Fruit fly (Drosophila melanogaster): ENCODE data around the gene CG33723.

Gene CG33723

DNA sequence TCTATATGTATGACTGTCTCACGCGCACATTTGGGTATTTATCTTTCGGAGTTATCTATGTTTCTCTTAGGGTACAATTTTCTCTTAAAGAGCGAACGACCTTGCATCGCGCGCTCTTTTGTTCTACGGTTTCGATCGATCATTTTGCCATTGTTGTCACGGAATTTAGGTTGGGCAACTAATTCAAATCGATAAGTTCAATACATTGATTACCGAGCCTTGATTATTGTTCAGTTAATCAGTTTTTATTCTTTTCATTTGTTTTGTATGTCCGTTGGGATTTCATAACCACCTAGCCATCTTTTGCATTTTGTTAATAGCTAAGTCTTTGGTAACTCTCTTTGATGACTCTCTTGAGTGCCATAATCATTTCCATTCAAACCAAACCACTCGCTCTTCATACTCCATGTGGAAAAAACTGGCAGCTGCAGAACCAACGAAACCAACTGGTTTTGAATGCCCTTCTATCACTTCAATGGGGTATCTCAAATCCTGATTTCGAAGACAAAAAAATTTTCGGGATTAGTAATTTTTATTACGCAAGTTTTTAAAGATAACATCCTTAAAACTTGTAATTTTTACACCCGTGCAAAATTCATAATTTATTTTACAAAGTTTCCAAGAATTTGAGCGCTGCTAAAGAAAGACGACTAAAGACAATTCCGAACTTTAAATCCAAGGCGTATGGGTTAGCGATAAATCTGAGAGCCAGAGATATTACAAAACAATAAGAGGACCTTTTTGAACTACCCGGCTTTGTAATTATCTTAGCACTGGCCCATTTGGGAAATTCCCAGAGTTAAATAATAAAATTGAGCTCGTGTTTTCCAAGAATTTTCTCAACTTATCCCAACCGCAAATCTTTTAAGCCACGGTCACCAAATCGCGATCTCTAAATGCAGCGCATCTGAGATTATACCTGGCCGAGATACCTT is 8.0 kb upstream of the CG33723 start:
- TF ChIP-seq h (optimal IDR thresholded peaks at IDR 0.05) (no peak), ttk (optimal IDR thresholded peaks at IDR 0.05) (no peak), Myc (optimal IDR thresholded peaks at IDR 0.05) (no peak), Sin3A (optimal IDR thresholded peaks at IDR 0.05) (no peak)

DNA sequence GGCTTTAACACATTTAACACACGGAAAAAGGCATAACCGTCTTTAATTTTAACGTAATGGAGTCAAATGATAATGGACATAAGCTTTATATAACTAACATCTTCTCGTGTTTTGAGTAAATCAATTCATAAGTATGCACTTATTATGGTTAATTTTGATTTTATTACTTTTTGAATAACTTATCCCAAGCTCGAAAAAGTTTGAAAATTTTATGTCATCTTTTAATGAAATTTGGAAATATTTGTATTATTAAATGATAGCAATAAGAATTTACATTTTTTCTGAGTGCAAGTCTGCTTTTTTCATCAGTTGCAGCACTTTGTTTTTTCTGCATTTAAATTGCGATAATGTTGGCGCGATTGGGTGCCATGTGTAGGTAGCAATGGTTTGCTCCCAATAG is 7.3 kb upstream of the CG33723 start:
- no peak for TF ChIP-seq ttk (optimal IDR thresholded peaks at IDR 0.05)
- TF ChIP-seq psq (optimal IDR thresholded peaks at IDR 0.05) = no peak
- TF ChIP-seq Sin3A (optimal IDR thresholded peaks at IDR 0.05) = no peak
- TF ChIP-seq Myc (optimal IDR thresholded peaks at IDR 0.05) = no peak
- TF ChIP-seq insv (optimal IDR thresholded peaks at IDR 0.05) = no peak
- TF ChIP-seq h (optimal IDR thresholded peaks at IDR 0.05) = no peak

DNA sequence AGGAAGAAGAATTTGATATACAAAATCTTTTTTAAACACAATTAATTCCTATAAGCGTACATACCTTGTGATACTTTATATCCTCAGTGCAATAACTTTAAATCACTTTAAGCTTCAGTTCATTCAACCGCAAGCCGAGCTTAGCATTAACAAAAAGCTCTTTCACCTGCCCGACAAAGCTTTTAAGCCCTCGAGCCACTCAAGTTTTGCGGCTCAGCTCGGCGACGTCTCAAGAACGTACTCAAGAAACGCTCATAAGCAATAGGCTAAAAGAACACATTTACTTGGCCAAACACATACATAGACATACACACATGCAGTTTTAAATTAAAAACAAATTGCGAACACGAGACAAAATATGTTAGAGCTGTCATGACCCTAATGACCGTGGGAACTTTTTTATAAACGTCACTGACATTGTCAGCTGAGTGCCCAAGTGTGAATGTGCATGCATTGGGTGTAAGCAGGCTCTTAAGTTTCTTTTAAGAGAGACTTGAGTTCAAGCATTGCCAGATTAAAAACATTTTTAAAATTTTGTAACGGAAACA is 5.9 kb upstream of the CG33723 start:
- TF ChIP-seq psq (optimal IDR thresholded peaks at IDR 0.05) (no peak), Sin3A (optimal IDR thresholded peaks at IDR 0.05) (no peak), ttk (optimal IDR thresholded peaks at IDR 0.05) (no peak), Myc (optimal IDR thresholded peaks at IDR 0.05) (no peak), insv (optimal IDR thresholded peaks at IDR 0.05) (no peak), h (optimal IDR thresholded peaks at IDR 0.05) (no peak)

DNA sequence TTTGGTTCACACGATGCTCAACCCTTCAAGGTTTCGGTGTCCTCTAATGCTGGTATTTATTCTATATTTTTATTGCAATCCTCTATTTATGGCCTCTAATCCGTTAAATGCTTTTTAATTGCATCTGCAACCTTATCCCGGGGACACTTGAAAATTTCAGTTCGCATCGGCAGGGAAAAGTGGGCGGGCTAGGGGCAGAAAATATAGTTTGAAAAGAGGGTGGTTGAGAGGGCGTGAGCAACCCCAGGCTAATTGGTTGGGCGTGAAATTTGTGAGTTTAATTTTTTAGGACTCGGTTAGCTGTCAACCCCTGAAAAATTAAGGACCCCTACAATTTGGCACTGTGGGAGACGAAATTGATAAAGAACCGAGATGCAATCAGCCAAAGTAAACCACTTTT is 5.2 kb upstream of the CG33723 start:
- TF ChIP-seq ttk (optimal IDR thresholded peaks at IDR 0.05) = no peak
- TF ChIP-seq h (optimal IDR thresholded peaks at IDR 0.05) = no peak
- TF ChIP-seq insv (optimal IDR thresholded peaks at IDR 0.05) = no peak

DNA sequence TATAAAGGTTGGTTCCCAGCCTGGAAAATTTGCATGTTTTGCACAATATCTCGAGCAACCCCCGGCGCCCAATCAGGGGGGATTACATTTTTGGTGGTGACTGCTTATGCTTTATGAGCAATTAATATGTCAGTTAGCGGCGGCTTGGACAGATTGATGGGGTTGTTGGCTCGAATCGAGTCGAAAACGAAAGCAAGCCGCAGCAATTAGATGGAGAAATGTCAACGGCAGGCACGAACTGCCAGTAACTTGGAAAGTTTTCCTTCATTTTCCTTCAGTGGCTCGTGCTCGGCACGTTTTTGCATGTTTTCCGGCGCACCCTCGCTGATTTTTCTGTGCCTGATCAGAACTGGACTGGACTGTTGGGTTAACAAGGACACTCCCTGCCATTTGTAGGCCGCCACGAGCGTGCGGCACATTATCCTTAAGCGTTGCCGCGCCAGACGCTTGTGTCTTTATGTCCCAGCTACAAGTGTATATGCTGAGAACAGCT is 2.3 kb upstream of the CG33723 start:
- TF ChIP-seq psq (optimal IDR thresholded peaks at IDR 0.05) (no peak), insv (optimal IDR thresholded peaks at IDR 0.05) (no peak), ttk (optimal IDR thresholded peaks at IDR 0.05) (no peak), h (optimal IDR thresholded peaks at IDR 0.05) (no peak), Myc (optimal IDR thresholded peaks at IDR 0.05) (no peak), Sin3A (optimal IDR thresholded peaks at IDR 0.05) (no peak)

DNA sequence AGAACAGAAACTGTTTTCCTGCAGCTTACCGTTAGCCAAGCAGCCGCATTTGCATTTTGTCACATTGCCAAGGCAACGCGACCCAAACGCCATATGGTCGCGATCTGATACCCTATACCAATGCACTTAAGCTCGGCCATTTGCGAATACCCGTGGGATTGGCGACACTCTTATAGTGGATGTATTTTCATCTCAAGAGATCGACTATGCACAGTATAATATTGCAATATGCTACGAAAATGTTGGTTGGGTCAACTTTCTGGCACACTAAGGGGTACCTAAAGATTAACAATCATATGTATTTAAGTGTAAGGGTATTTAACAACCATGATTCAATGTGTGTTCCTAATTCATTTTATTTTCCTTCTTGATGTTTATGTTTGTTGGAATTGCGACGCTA is 2.3 kb downstream of the CG33723 start:
- no peak for TF ChIP-seq psq (optimal IDR thresholded peaks at IDR 0.05)
- TF ChIP-seq Myc (optimal IDR thresholded peaks at IDR 0.05) = no peak
- TF ChIP-seq h (optimal IDR thresholded peaks at IDR 0.05) = no peak
- TF ChIP-seq ttk (optimal IDR thresholded peaks at IDR 0.05) = no peak
- no peak for TF ChIP-seq Sin3A (optimal IDR thresholded peaks at IDR 0.05)
- TF ChIP-seq insv (optimal IDR thresholded peaks at IDR 0.05) = no peak

DNA sequence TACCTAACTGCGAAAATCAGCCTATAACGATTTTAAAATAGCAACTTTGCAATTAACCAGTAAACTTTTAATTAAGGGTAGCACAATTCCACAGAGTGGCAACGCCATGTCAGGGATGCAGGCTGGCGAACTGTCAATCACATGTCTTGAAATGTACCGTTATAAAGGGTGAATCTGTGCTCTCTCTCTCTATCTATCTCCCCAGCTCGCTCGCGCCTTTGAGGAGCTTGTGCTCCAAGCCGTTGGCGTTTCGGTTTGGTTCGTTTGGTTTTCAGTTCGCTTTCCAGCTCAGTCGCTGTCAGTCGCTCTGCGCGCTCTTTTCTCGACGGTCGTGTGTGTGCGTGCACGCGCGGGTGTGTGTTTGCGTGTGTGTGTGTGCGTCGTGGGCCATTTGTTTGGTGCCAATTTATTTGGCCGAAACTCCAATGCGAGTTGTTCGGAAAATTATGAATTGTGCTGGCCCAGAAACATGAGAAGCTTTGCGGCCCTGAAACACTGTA is 3.3 kb downstream of the CG33723 start, which contains the start of gene numb:
Gene numb, plus strand, starts transcription at position 254 of the 500 bp plus-strand sequence.
- TF ChIP-seq h (optimal IDR thresholded peaks at IDR 0.05) (no peak), Myc (optimal IDR thresholded peaks at IDR 0.05) (no peak), Sin3A (optimal IDR thresholded peaks at IDR 0.05) (no peak), ttk (optimal IDR thresholded peaks at IDR 0.05) (no peak), psq (optimal IDR thresholded peaks at IDR 0.05) (no peak), insv (optimal IDR thresholded peaks at IDR 0.05) (no peak)

DNA sequence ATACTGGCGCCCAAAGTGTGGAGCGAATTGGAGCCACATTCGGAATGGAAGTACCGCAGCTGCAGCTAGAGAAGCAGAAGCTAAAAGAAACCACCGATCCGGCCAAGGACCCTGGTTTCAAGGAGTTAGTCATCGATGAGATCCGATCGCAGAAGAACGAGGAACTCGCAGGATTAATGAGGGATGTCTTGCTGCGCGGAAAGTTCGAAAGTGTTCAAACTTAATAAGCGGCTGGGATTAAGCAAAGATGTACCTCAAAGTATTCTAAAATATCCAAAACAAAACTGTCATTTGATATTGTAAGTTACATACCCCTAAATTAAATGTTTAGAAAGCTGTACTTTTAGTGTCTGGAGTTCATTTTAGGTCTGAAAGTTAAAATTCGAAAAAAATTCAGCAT is 4.0 kb downstream of the CG33723 start, which contains the start of gene RpS28-like:
Gene RpS28-like, plus strand, starts transcription at position 301 of the 400 bp plus-strand sequence.
- no peak for TF ChIP-seq insv (optimal IDR thresholded peaks at IDR 0.05)
- TF ChIP-seq Myc (optimal IDR thresholded peaks at IDR 0.05) = no peak
- TF ChIP-seq ttk (optimal IDR thresholded peaks at IDR 0.05) = no peak
- TF ChIP-seq Sin3A (optimal IDR thresholded peaks at IDR 0.05) = no peak
- no peak for TF ChIP-seq psq (optimal IDR thresholded peaks at IDR 0.05)
- TF ChIP-seq h (optimal IDR thresholded peaks at IDR 0.05) = no peak

DNA sequence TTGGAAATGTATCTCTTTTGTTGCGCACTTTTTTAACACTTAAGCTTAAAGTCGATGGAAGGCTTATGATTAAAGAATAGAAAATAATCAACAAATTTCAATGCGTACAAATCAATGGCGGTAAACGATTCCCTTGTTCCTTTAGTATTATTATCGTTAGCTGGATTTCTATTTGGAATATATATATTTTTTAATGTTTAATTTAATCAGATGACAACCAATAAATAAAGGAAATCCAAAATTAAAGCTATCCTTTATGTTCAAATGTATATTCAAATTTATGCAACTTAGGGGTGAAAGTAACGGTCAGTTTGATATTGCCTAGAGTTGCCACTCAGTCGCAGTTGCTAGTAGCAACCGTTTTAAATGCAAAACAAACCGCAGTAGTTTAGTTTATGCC is 5.4 kb downstream of the CG33723 start, which contains the start of gene CG3769:
Gene CG3769, plus strand, starts transcription at position 301 of the 400 bp plus-strand sequence.
- TF ChIP-seq h (optimal IDR thresholded peaks at IDR 0.05) (no peak), Sin3A (optimal IDR thresholded peaks at IDR 0.05) (no peak), Myc (optimal IDR thresholded peaks at IDR 0.05) (no peak), insv (optimal IDR thresholded peaks at IDR 0.05) (no peak), ttk (optimal IDR thresholded peaks at IDR 0.05) (no peak), psq (optimal IDR thresholded peaks at IDR 0.05) (no peak)

DNA sequence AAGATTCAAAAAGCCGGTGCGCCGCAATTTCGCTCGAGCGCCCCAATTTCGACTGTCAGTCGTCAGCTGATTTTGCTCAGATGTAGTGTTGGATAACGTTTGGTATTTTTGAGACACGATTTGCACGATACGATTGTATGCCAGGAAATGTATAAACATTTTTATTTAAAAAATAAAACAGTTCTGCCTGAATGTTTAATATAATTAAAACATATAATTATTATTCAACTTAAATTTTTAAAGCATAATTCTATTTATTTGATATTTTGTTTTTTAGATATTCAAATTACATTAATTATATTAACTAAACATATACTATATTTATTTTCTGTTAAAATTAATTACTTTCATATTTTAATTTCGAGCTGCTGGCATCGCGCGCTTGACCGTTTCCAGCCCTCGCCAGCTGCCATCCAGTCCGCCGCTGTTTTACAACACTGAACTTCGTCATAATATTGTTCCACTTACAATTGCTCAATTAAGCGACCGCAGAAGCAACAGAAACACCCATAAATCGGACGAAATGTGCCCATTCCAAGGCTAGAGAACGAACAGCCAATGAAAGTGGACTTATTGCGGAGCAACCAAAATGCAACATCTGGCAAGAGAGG is 9.4 kb downstream of the CG33723 start, which contains the start of the genes FucTB and scat:
Gene FucTB, minus strand, starts transcription at position 61 of the 611 bp plus-strand sequence.
Gene scat, plus strand, starts transcription at position 414 of the 611 bp plus-strand sequence.
- no peak for TF ChIP-seq h (optimal IDR thresholded peaks at IDR 0.05)
- TF ChIP-seq psq (optimal IDR thresholded peaks at IDR 0.05) = no peak
- no peak for TF ChIP-seq Myc (optimal IDR thresholded peaks at IDR 0.05)
- no peak for TF ChIP-seq insv (optimal IDR thresholded peaks at IDR 0.05)
- TF ChIP-seq ttk (optimal IDR thresholded peaks at IDR 0.05) = no peak
- TF ChIP-seq Sin3A (optimal IDR thresholded peaks at IDR 0.05) = no peak

DNA sequence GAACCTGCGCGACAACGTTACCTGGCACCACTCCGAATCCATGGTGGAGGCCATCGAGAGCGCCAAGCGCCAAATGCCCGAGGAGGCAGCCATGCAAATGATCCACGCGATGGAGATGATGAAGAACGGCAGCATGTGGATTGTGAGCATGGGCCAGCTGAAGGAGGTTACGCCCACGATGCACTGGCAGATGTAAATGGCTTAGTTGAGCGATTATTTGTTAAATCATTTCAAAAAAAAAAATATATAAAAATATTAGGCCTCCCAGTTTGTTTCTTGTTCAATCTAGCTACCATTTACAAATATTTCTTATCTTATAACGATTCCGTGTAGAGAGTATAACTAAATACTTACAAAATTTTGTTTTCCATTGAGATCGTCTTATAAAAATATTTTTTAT is 13.0 kb downstream of the CG33723 start, which contains the start of gene CG42847:
Gene CG42847, plus strand, starts transcription at position 301 of the 400 bp plus-strand sequence.
- TF ChIP-seq h (optimal IDR thresholded peaks at IDR 0.05) (no peak), Myc (optimal IDR thresholded peaks at IDR 0.05) (no peak), psq (optimal IDR thresholded peaks at IDR 0.05) (no peak), Sin3A (optimal IDR thresholded peaks at IDR 0.05) (no peak), insv (optimal IDR thresholded peaks at IDR 0.05) (no peak), ttk (optimal IDR thresholded peaks at IDR 0.05) (no peak)
